Worm (Caenorhabditis elegans): ENCODE measurements around the gene Y37A1A.4.

Y37A1A.4 gene

DNA sequence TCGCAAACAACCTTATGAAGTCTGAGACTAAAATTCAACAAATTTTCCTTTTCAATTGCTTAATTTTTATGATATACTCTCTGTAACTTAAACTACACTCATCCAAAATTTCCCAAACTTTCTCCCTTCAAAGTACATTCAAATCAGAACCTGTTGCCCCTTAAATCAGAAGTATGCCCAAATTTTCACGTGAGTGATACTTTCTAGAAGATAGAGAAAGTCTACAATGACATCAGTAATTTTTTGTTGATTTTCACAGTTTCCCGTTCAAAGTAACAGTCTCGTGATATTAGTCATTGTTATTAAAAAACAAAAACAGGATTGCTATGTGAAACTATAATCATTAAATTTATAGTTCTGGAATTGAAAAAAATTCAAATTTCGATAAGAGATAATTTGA, 23.3 kb upstream of the Y37A1A.4 start (continued):
- no peak for TF ChIP-seq aha-1 (tag; optimal IDR thresholded peaks at IDR 0.05)
- TF ChIP-seq elt-2 (tag; optimal IDR thresholded peaks at IDR 0.05): no peak
- no peak for TF ChIP-seq sup-37 (GFP tag; optimal IDR thresholded peaks at IDR 0.05)
- no peak for TF ChIP-seq lin-14 (GFP tag; optimal IDR thresholded peaks at IDR 0.05)
- TF ChIP-seq ztf-4 (tag; optimal IDR thresholded peaks at IDR 0.05): no peak
- TF ChIP-seq aly-2 (tag; optimal IDR thresholded peaks at IDR 0.05): no peak
- peak; percentile 92 for TF ChIP-seq nhr-20 (tag; optimal IDR thresholded peaks at IDR 0.05)
- no peak for TF ChIP-seq hpl-2 (GFP tag; optimal IDR thresholded peaks at IDR 0.05)
- TF ChIP-seq skn-1 (tag; optimal IDR thresholded peaks at IDR 0.05): peak; percentile 7

DNA sequence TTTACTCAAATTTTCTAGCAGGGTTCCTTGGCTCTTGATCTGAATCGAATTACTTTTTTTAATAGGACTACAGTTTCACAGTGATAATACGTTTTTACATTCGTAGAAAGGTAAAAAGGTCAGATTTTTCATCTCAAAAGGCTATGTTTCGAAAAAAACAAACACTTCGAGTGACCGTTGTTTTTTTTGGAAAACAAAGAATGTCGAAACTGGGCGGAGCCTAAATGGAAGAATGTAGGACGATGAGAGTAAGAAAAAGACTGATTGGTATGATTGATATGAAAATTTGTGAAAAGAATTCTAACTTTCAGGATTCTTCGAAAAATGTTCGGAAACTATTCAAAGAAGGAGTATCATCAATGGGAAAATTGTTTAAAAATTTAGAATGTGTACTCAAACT, 21.3 kb upstream of the Y37A1A.4 start, which contains the start of gene Y37A1A.2:
TSS of gene Y37A1A.2 (minus strand) at position 101 of the 400 bp plus-strand sequence.
- TF ChIP-seq aha-1 (tag; optimal IDR thresholded peaks at IDR 0.05): no peak

DNA sequence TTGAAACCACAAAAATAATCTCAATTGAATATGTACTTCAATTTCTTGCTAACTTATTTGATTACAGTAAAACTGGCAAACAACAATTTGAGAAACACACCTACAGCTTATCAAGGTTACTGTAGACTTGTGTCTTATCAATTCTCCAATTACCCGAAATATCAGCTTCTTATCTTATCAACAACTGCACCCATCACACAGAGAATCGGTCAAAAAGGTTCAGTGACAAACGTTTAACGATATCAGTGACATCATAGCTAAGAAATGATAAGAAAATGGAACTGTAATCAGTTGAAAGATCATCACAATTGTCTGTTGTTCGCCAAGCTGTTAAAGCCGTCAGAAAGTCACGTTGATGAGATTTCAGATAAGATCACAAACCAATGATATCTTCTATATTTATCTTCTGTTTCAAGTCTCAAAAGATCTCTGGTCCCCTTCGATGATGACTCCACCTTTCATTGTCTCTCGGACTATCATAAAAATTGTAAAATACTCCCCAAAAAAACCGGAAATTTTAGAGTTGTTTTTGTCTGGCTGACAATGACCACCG, 14.9 kb upstream of the Y37A1A.4 start:
- TF ChIP-seq nhr-237 (tag; optimal IDR thresholded peaks at IDR 0.05): no peak
- no peak for TF ChIP-seq dsc-1 (tag; optimal IDR thresholded peaks at IDR 0.05)
- TF ChIP-seq rnt-1 (tag; optimal IDR thresholded peaks at IDR 0.05): no peak
- no peak for TF ChIP-seq fkh-8 (tag; optimal IDR thresholded peaks at IDR 0.05)
- TF ChIP-seq hlh-4 (tag; optimal IDR thresholded peaks at IDR 0.05): no peak
- TF ChIP-seq ztf-4 (tag; optimal IDR thresholded peaks at IDR 0.05): no peak
- TF ChIP-seq swsn-7 (tag; optimal IDR thresholded peaks at IDR 0.05): no peak
- TF ChIP-seq nhr-71 (tag; optimal IDR thresholded peaks at IDR 0.05): peak; percentile 77
- no peak for TF ChIP-seq C04F5.9 (tag; optimal IDR thresholded peaks at IDR 0.05)
- no peak for TF ChIP-seq irx-1 (tag; optimal IDR thresholded peaks at IDR 0.05)
- TF ChIP-seq nhr-76 (tag; optimal IDR thresholded peaks at IDR 0.05): no peak
- TF ChIP-seq skn-1 (tag; optimal IDR thresholded peaks at IDR 0.05): no peak
- peak; percentile 64 for TF ChIP-seq pax-3 (tag; optimal IDR thresholded peaks at IDR 0.05)
- TF ChIP-seq unc-62 (GFP tag; optimal IDR thresholded peaks at IDR 0.05): no peak
- peak; percentile 83 for TF ChIP-seq nhr-85 (tag)
- no peak for TF ChIP-seq mep-1 (tag; optimal IDR thresholded peaks at IDR 0.05)
- no peak for TF ChIP-seq efl-1 (optimal IDR thresholded peaks at IDR 0.05)
- TF ChIP-seq efl-1 (GFP tag; optimal IDR thresholded peaks at IDR 0.05 in 1 of 2): peak in 1 of 2 experiments; percentile 89
- no peak for TF ChIP-seq nhr-47 (tag; optimal IDR thresholded peaks at IDR 0.05)
- TF ChIP-seq dpl-1 (GFP tag; optimal IDR thresholded peaks at IDR 0.05): peak in 1 of 3 experiments; percentile 22
- TF ChIP-seq ceh-8 (GFP tag; optimal IDR thresholded peaks at IDR 0.05): no peak
- no peak for TF ChIP-seq hpl-2 (GFP tag; optimal IDR thresholded peaks at IDR 0.05)
- TF ChIP-seq egl-13 (tag; optimal IDR thresholded peaks at IDR 0.05): no peak
- TF ChIP-seq lin-35 (GFP tag; optimal IDR thresholded peaks at IDR 0.05): peak in 1 of 2 experiments; percentile 75
- TF ChIP-seq unc-86 (tag; optimal IDR thresholded peaks at IDR 0.05): no peak
- no peak for TF ChIP-seq xbp-1 (tag; optimal IDR thresholded peaks at IDR 0.05)
- peak; percentile 14 for TF ChIP-seq nhr-77 (tag; optimal IDR thresholded peaks at IDR 0.05)
- no peak for TF ChIP-seq ztf-11 (tag; optimal IDR thresholded peaks at IDR 0.05)
- TF ChIP-seq ceh-88 (GFP tag; IDR thresholded peaks at IDR 0.05): no peak
- peak; percentile 17 for TF ChIP-seq blmp-1 (tag; optimal IDR thresholded peaks at IDR 0.05)
- no peak for TF ChIP-seq nhr-12 (tag; optimal IDR thresholded peaks at IDR 0.05)
- no peak for TF ChIP-seq nhr-11 (tag; optimal IDR thresholded peaks at IDR 0.05)
- TF ChIP-seq unc-130 (tag; optimal IDR thresholded peaks at IDR 0.05): no peak
- TF ChIP-seq mdl-1 (tag; optimal IDR thresholded peaks at IDR 0.05): peak in 1 of 2 experiments; percentile 37
- no peak for TF ChIP-seq mab-9 (GFP tag; IDR thresholded peaks at IDR 0.05)
- TF ChIP-seq lir-3 (tag; optimal IDR thresholded peaks at IDR 0.05; ENCODE audit: poor library complexity): no peak
- peak; percentile 27 for TF ChIP-seq fos-1 (tag; optimal IDR thresholded peaks at IDR 0.05)
- TF ChIP-seq lin-13 (GFP tag; optimal IDR thresholded peaks at IDR 0.05): no peak
- TF ChIP-seq pqm-1 (tag; optimal IDR thresholded peaks at IDR 0.05): peak; percentile 100
- no peak for TF ChIP-seq alr-1 (tag; optimal IDR thresholded peaks at IDR 0.05; ENCODE audit: borderline replicate concordance)
- peak; percentile 93 for TF ChIP-seq jun-1 (tag; optimal IDR thresholded peaks at IDR 0.05)
- peak; percentile 63 for TF ChIP-seq nhr-19 (GFP tag; conservative IDR thresholded peaks at IDR 0.05)
- no peak for TF ChIP-seq hlh-17 (GFP tag; optimal IDR thresholded peaks at IDR 0.05; ENCODE audit: borderline replicate concordance)

Measured in whole organism, L1 larva.